Fruit fly (Drosophila melanogaster) whole organism: ENCODE results near the gene Hmt-1.
"Not testable (repeated sequence)": the region's sequence is repeated elsewhere in the genome, so short reads cannot be mapped to it uniquely, and the experiment has no call there.

ENCODE experiments used
- CG8478 ChIP-seq: fragments of >200 bp; optimal IDR thresholded peaks from 2 replicates; lab custom pipeline; 2018; ENCODE audit warnings: inconsistent platforms
- Dll ChIP-seq: fragments of >200 bp; optimal IDR thresholded peaks from 2 replicates; lab custom pipeline; 2017
- EcR ChIP-seq, 2 experiments: fragments of >200 bp; optimal IDR thresholded peaks; 2 replicates each; lab custom pipeline; 2017; ENCODE audit warnings: missing biosample characterization in 2 of 2, missing genetic modification characterization in 2 of 2, missing genetic modification reagents in 2 of 2
- pan ChIP-seq: fragments of >200 bp; optimal IDR thresholded peaks from 2 replicates; lab custom pipeline; 2017
- psq ChIP-seq: fragments of >200 bp; optimal IDR thresholded peaks from 2 replicates; lab custom pipeline; 2017
- usp ChIP-seq: fragments of >200 bp; optimal IDR thresholded peaks from 2 replicates; lab custom pipeline; 2017; ENCODE audit warnings: missing biosample characterization, missing genetic modification characterization, mixed read lengths

Hmt-1 gene

dm6 chr3R:15857189-15857767, at the start of gene Hmt-1:
Gene Hmt-1, minus strand, starts transcription at chr3R:15857470.
- no peak for TF ChIP-seq EcR (GFP tag; optimal IDR thresholded peaks at IDR 0.05; lab: Kevin White, UChicago)
- TF ChIP-seq Dll, result no peak
- TF ChIP-seq psq, result no peak
- no peak for TF ChIP-seq CG8478
- no peak for TF ChIP-seq usp
- no peak for TF ChIP-seq pan (lab: Kevin White, UChicago)

DNA sequence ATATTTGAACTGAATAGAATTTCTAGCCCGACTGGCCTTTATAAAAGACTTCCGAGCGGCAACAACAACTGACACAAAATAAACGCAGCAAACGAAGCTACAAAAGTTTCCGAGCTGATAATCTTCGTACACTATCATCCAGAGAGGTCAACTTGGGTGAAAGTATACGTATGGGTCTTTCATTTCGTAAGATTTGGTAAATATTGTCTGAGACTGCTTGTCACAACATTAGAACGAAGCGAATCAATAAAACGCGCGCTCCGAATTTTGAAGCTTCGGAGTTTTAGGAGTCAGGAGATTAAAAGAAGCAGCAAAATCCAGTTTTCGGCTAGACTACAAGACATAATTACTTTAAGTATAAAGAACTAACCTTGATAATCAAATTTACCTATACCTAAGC, 47.3 kb upstream of the Hmt-1 start, which contains the start of gene glob1:
TSS of gene glob1 (minus strand) at position 101 of the 400 bp plus-strand sequence.
- TF ChIP-seq EcR (GFP tag; optimal IDR thresholded peaks at IDR 0.05; lab: Kevin White, UChicago); psq; Dll: not testable (repeated sequence)

DNA sequence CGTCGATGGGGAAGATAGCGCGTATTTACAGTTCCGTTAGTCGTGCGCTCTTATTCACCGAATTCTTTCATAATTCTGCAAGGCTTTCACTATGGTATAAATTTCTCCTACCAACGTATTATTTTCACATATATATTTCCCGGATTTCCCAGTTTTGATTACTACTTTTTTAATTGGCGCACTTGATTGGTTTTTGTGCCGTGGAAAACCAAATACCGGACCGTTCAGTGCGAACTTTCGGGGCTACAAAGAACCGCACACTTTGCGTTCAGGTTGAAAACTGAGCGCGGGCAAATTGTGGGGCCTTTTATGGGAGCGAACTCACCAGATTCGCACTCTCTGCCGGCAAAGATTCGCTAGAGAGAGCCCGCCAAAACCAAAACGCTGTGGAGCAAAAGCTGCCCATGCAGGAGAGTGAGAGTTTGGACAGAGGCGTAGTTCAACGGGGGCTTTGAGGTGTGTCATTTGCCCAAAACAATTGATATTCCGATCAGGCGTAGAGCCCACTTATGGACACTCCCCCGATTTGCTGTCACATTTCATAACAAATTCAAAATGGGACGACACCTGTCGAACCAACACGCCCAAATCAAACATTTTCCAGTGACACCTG, 43.9 kb upstream of the Hmt-1 start:
- peak; percentile 96 for TF ChIP-seq Dll

- TF ChIP-seq usp, result no peak
- TF ChIP-seq CG8478, result no peak
- TF ChIP-seq EcR (GFP tag; optimal IDR thresholded peaks at IDR 0.05; lab: Kevin White, UChicago), result no peak
- TF ChIP-seq pan (lab: Kevin White, UChicago), result no peak
- TF ChIP-seq Dll, result no peak
- no peak for TF ChIP-seq psq
These were observed 42.4 kb upstream of the Hmt-1 start for dm6 chr3R:15899650-15900049.

DNA sequence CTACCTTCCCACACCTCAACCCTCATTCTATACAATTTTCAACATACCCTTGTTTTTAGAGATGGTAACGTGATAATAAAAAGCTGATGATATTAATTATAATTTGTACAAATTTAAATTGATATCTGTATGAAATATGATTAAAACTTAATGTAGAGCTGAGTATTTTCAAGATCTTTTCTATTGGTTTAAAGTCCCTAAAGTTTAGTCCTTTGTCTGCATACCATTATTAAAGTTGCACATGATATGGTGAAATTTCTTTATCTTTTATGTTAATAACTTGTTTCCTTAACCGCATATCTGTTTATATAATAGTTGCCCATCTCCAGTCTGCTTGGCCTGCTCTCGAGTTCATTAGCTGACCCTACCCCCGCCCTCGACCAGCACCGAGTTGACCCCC, 41.0 kb upstream of the Hmt-1 start:
- TF ChIP-seq Dll (no peak), pan (lab: Kevin White, UChicago) (no peak), usp (no peak), EcR (GFP tag; optimal IDR thresholded peaks at IDR 0.05; lab: Kevin White, UChicago) (no peak), CG8478 (no peak)

DNA sequence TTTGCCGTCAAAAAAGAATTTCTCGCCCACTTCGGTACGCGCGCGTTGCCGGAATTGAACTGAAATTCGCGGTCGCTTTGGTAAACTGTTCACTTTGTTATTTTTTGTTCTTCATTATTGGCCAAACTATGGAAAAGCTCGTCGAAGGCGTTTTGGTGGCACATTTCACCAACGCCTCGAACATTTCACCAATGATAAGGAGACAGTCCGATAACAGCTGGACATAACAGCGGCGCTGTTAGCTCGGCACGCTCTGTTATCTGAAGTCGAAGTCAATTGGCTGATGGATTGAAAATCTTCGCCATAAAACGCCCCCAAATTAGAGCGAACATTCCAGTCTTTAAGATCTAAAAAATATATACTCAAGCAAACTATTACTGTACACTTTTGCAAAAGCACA, 38.7 kb upstream of the Hmt-1 start, which contains the start of gene CG14877:
TSS of gene CG14877 (minus strand) at position 101 of the 400 bp plus-strand sequence.
- TF ChIP-seq usp (no peak), EcR (GFP tag; optimal IDR thresholded peaks at IDR 0.05; lab: Kevin White, UChicago) (no peak), psq (no peak), CG8478 (no peak), pan (lab: Kevin White, UChicago) (no peak), Dll (no peak)

dm6 chr3R:15891188-15891820, 34.0 kb upstream of the Hmt-1 start:
- TF ChIP-seq usp (no peak), pan (lab: Kevin White, UChicago) (no peak), Dll (no peak), psq (no peak), CG8478 (no peak), EcR (GFP tag; optimal IDR thresholded peaks at IDR 0.05; lab: Kevin White, UChicago) (no peak)

- TF ChIP-seq EcR (GFP tag; optimal IDR thresholded peaks at IDR 0.05; lab: Kevin White, UChicago) (no peak), psq (no peak), usp (no peak), CG8478 (no peak)
These were observed 18.3 kb upstream of the Hmt-1 start, which contains the start of gene CG31183 for dm6 chr3R:15875611-15876010. Gene CG31183, minus strand, starts transcription at chr3R:15875939.

dm6 chr3R:15872829-15873440, 15.7 kb upstream of the Hmt-1 start:
- no peak for TF ChIP-seq usp
- no peak for TF ChIP-seq Dll
- no peak for TF ChIP-seq psq
- TF ChIP-seq pan (lab: Kevin White, UChicago), result no peak
- no peak for TF ChIP-seq EcR (GFP tag; optimal IDR thresholded peaks at IDR 0.05; lab: Kevin White, UChicago)
- TF ChIP-seq CG8478, result no peak

dm6 chr3R:15859896-15860295, 2.6 kb upstream of the Hmt-1 start, which contains the start of gene CG9632:
Gene CG9632, plus strand, starts transcription at chr3R:15860196.
- TF ChIP-seq usp (no peak), EcR (GFP tag; optimal IDR thresholded peaks at IDR 0.05; lab: Kevin White, UChicago) (no peak), psq (no peak), pan (lab: Kevin White, UChicago) (no peak), Dll (no peak)

dm6 chr3R:15853347-15853746, 3.9 kb downstream of the Hmt-1 start, which contains the start of gene cv-d:
Gene cv-d, minus strand, starts transcription at chr3R:15853581.
- TF ChIP-seq Dll (no peak), pan (lab: Kevin White, UChicago) (no peak), CG8478 (no peak), psq (no peak), EcR (GFP tag; optimal IDR thresholded peaks at IDR 0.05; lab: Kevin White, UChicago) (no peak), usp (no peak)

DNA sequence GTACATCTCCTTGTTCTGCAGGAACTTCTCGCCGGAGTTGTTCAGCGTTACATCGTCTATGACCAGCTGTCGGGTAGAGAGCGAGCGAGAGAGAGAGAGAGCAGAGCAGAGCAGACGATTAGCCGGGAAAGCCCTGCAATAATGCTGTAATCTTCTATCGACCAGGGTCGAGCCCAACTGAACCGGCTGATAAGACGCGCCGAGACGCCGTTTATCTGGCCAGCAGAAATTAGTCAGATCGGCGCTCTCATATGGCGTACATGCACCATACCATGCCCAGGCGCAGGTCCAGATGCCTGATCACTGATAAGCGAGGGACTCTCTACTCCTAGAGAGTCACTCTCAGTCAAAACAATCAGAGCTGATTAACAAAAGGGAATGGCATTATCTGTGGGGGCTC, 5.4 kb downstream of the Hmt-1 start:
- TF ChIP-seq usp (no peak), psq (no peak), pan (lab: Kevin White, UChicago) (no peak), CG8478 (no peak), Dll (no peak), EcR (GFP tag; optimal IDR thresholded peaks at IDR 0.05; lab: Kevin White, UChicago) (no peak)

DNA sequence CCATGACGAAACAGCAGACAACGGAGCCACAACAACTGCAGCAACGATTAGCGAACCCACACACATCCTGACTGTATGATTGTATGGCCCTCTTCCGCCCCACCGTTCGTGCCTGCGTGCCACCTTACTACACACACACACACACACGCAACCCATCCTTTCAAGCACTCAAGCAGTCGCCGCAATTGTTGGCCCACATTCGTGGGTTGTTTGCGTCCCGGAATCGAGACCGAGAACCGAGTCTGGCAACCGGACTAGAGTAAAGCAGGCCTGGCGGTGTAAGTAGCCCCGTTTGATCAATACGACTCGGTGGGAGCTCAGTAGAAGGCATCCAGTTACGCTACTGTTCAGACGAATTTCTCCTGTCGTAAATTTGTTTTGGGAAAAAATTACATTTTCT, 11.0 kb downstream of the Hmt-1 start, which contains the start of gene CG4546:
TSS of gene CG4546 (plus strand) at position 301 of the 400 bp plus-strand sequence.
- TF ChIP-seq EcR (GFP tag; optimal IDR thresholded peaks at IDR 0.05; lab: Kevin White, UChicago) (no peak), psq (no peak), usp (no peak)
